Fruit fly (Drosophila melanogaster): Measurements from ENCODE around the gene NP15.6.

Gene NP15.6

DNA sequence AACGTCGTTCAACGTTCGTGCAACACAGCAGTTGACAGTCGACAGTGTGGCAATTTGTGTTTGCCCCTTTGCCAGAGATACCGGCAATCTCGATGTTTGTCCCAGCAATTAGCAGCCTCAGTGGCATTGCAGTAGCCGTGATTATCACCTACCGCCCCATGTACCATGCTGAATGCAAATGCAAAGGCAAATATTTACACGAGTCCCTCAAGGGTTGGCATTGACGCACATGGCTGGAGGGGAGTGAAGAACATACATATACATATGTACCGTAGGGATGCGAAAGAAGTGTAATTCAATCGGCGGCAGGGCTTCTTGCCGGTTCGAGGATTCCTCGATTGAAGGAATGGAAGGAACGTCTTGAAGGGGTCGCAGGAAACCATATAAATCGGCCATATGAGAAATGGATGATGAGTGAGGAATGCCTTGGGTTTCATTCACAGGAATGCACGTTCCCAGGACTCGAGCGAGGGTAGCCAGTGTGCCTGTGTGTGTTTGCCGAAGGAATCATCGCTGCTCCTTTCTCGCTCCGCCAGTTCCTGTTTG is 27.2 kb upstream of the NP15.6 start (continued):
- TF ChIP-seq HLH3B (GFP tag; IDR thresholded peaks at IDR 0.05) (no peak), Nf-YA (GFP tag; IDR thresholded peaks at IDR 0.05) (no peak), pros (GFP tag; optimal IDR thresholded peaks at IDR 0.05) (peak; percentile 93), Stat92E (GFP tag; optimal IDR thresholded peaks at IDR 0.05) (no peak), CG12659 (GFP tag; optimal IDR thresholded peaks at IDR 0.05) (no peak), eyg (GFP tag; optimal IDR thresholded peaks at IDR 0.05) (no peak), Bteb2 (GFP tag; optimal IDR thresholded peaks at IDR 0.05) (no peak), run (tag; optimal IDR thresholded peaks at IDR 0.05) (no peak), Bdp1 (GFP tag; optimal IDR thresholded peaks at IDR 0.05) (no peak), gem (tag; optimal IDR thresholded peaks at IDR 0.05) (no peak), CG3995 (GFP tag; optimal IDR thresholded peaks at IDR 0.05) (no peak), CG6272 (GFP tag; IDR thresholded peaks at IDR 0.05) (no peak), BtbVII (GFP tag; optimal IDR thresholded peaks at IDR 0.05) (no peak), CG31441 (GFP tag; IDR thresholded peaks at IDR 0.05) (no peak), schlank (tag; optimal IDR thresholded peaks at IDR 0.05) (no peak), Awh (GFP tag; IDR thresholded peaks at IDR 0.05) (no peak), HHEX (GFP tag; optimal IDR thresholded peaks at IDR 0.05) (no peak), CG12744 (GFP tag; optimal IDR thresholded peaks at IDR 0.05) (no peak), CG16779 (GFP tag; IDR thresholded peaks at IDR 0.05) (no peak), CG14965 (GFP tag; optimal IDR thresholded peaks at IDR 0.05; ENCODE audit: borderline replicate concordance) (no peak), gcm (GFP tag; optimal IDR thresholded peaks at IDR 0.05) (no peak), Lhr (GFP tag; optimal IDR thresholded peaks at IDR 0.05) (no peak), tll (GFP tag; optimal IDR thresholded peaks at IDR 0.05) (peak in 1 of 2 experiments; percentile 82), CG4730 (GFP tag; IDR thresholded peaks at IDR 0.05) (no peak), CG11696 (GFP tag; IDR thresholded peaks at IDR 0.05) (no peak), jumu (GFP tag; optimal IDR thresholded peaks at IDR 0.05) (no peak), oc (tag; optimal IDR thresholded peaks at IDR 0.05) (no peak), usp (GFP tag; optimal IDR thresholded peaks at IDR 0.05) (no peak), vnd (GFP tag; IDR thresholded peaks at IDR 0.05; ENCODE audit: partially characterized antibody) (no peak), CG15479 (GFP tag; optimal IDR thresholded peaks at IDR 0.05) (peak; percentile 21), CG13123 (GFP tag; optimal IDR thresholded peaks at IDR 0.05) (no peak), crol (GFP tag; IDR thresholded peaks at IDR 0.05) (peak; percentile 22; the same call in 1 of the 2 replicates), dm (GFP tag; optimal IDR thresholded peaks at IDR 0.05) (no peak), CG12236 (GFP tag; optimal IDR thresholded peaks at IDR 0.05) (no peak), CG33557 (GFP tag; optimal IDR thresholded peaks at IDR 0.05) (peak; percentile 17), Elba2 (GFP tag; optimal IDR thresholded peaks at IDR 0.05) (no peak), pzg (GFP tag; optimal IDR thresholded peaks at IDR 0.05) (no peak), scrt (GFP tag; optimal IDR thresholded peaks at IDR 0.05) (no peak), CG15514 (GFP tag; optimal IDR thresholded peaks at IDR 0.05) (no peak), en (GFP tag; optimal IDR thresholded peaks at IDR 0.05) (no peak), Sox100B (GFP tag; optimal IDR thresholded peaks at IDR 0.05) (no peak), Dp (GFP tag; optimal IDR thresholded peaks at IDR 0.05) (no peak), Mes4 (GFP tag; optimal IDR thresholded peaks at IDR 0.05) (no peak), org-1 (GFP tag; optimal IDR thresholded peaks at IDR 0.05) (peak; percentile 3), CG3163 (GFP tag; optimal IDR thresholded peaks at IDR 0.05) (no peak), gcm2 (GFP tag; optimal IDR thresholded peaks at IDR 0.05) (no peak), CG5953 (GFP tag; IDR thresholded peaks at IDR 0.05) (no peak), Nf-YB (GFP tag; optimal IDR thresholded peaks at IDR 0.05) (no peak), CG10147 (GFP tag; optimal IDR thresholded peaks at IDR 0.05) (no peak), CG3065 (GFP tag; optimal IDR thresholded peaks at IDR 0.05) (no peak), CG1647 (GFP tag; optimal IDR thresholded peaks at IDR 0.05) (no peak)

Measured in whole organism, embryonic.